Fruit fly (Drosophila melanogaster) whole organism, embryonic: ENCODE measurements around the gene dmGlut.

Experiments used
- Atf-2 ChIP-seq: fragments of 200-800 bp; sonication (Bioruptor generic); optimal IDR thresholded peaks from 2 replicates; lab custom pipeline; 2016; ENCODE audit warnings: missing biosample characterization, missing genetic modification characterization
- CG10209 ChIP-seq: fragments of 200-800 bp; sonication (Bioruptor generic); optimal IDR thresholded peaks from 3 replicates; lab custom pipeline; 2017; ENCODE audit warnings: missing biosample characterization, mild to moderate bottlenecking, missing genetic modification characterization, missing genetic modification reagents
- CG10543 ChIP-seq: fragments of 200-800 bp; sonication (Bioruptor generic); optimal IDR thresholded peaks from 3 replicates; lab custom pipeline; 2017; ENCODE audit warnings: missing biosample characterization, mild to moderate bottlenecking, missing genetic modification characterization, moderate library complexity
- CG11723 ChIP-seq: fragments of 200-800 bp; sonication (Bioruptor generic); optimal IDR thresholded peaks from 2 replicates; lab custom pipeline; 2017; ENCODE audit warnings: missing biosample characterization, mild to moderate bottlenecking, missing genetic modification characterization
- CG12236 ChIP-seq: fragments of 200-800 bp; sonication (Bioruptor generic); optimal IDR thresholded peaks from 2 replicates; lab custom pipeline; 2016; ENCODE audit warnings: missing biosample characterization, missing genetic modification characterization
- CG12659 ChIP-seq: fragments of 200-800 bp; sonication (Bioruptor generic); optimal IDR thresholded peaks from 3 replicates; lab custom pipeline; 2017; ENCODE audit warnings: mild to moderate bottlenecking, missing biosample characterization, missing genetic modification reagents, missing genetic modification characterization
- CG13123 ChIP-seq: fragments of 200-800 bp; sonication (Bioruptor generic); optimal IDR thresholded peaks from 2 replicates; lab custom pipeline; 2016; ENCODE audit warnings: missing biosample characterization, missing genetic modification characterization
- CG14441 ChIP-seq: fragments of 200-800 bp; sonication (Bioruptor generic); IDR thresholded peaks from 2 replicates; pipeline ENCODE4 v1.3.6; 2022; ENCODE audit warnings: missing biosample characterization, missing genetic modification characterization
- CG15011 ChIP-seq: fragments of 200-800 bp; sonication (Bioruptor generic); optimal IDR thresholded peaks from 3 replicates; lab custom pipeline; 2018; ENCODE audit warnings: missing biosample characterization, mild to moderate bottlenecking, missing genetic modification characterization
- CG1529 ChIP-seq: fragments of 200-800 bp; sonication (Bioruptor generic); optimal IDR thresholded peaks from 3 replicates; lab custom pipeline; 2018; ENCODE audit warnings: missing biosample characterization, missing genetic modification characterization
- CG17361 ChIP-seq: fragments of 200-800 bp; sonication (Bioruptor generic); IDR thresholded peaks from 3 replicates; pipeline ENCODE4 v1.3.6; 2022; ENCODE audit warnings: missing biosample characterization, missing genetic modification characterization
- CG17829 ChIP-seq: fragments of 200-800 bp; optimal IDR thresholded peaks from 2 replicates; lab custom pipeline; 2019; ENCODE audit warnings: missing biosample characterization, mild to moderate bottlenecking, missing genetic modification characterization, moderate library complexity
- CG2678 ChIP-seq: fragments of 200-800 bp; sonication (Bioruptor generic); optimal IDR thresholded peaks from 3 replicates; lab custom pipeline; 2019; ENCODE audit warnings: missing biosample characterization, mild to moderate bottlenecking, missing genetic modification characterization, moderate library complexity
- CG3995 ChIP-seq: fragments of 200-800 bp; sonication (Bioruptor generic); optimal IDR thresholded peaks from 3 replicates; lab custom pipeline; 2016; ENCODE audit warnings: missing biosample characterization, missing genetic modification characterization
- CG4424 ChIP-seq: fragments of 200-800 bp; sonication (Bioruptor generic); optimal IDR thresholded peaks from 3 replicates; lab custom pipeline; 2016; ENCODE audit warnings: missing biosample characterization, missing genetic modification characterization
- CG4707 ChIP-seq: fragments of 200-800 bp; sonication (Bioruptor generic); optimal IDR thresholded peaks from 2 replicates; lab custom pipeline; 2018; ENCODE audit warnings: missing biosample characterization, mild to moderate bottlenecking, missing genetic modification characterization, moderate library complexity
- CG5180 ChIP-seq: fragments of 200-800 bp; sonication (Bioruptor generic); optimal IDR thresholded peaks from 3 replicates; lab custom pipeline; 2017; ENCODE audit warnings: missing biosample characterization, missing genetic modification characterization, mild to moderate bottlenecking, moderate library complexity, missing genetic modification reagents
- CG8388 ChIP-seq: fragments of 200-800 bp; sonication (Bioruptor generic); optimal IDR thresholded peaks from 2 replicates; lab custom pipeline; 2019; ENCODE audit warnings: missing biosample characterization, mild to moderate bottlenecking, missing genetic modification characterization, moderate library complexity
- CG9932 ChIP-seq: fragments of 200-800 bp; sonication (Bioruptor generic); IDR thresholded peaks from 2 replicates; pipeline ENCODE4 v1.3.6; 2022; ENCODE audit warnings: missing biosample characterization, missing genetic modification characterization
- D ChIP-seq, 2 experiments: fragments of 200-800 bp in 1 of 2; fragments of >200 bp in 1 of 2; sonication (Bioruptor generic) in 1 of 2; optimal IDR thresholded peaks; 2 replicates in 1 of 2; 3 replicates in 1 of 2; lab custom pipeline; 2017; ENCODE audit warnings: mild to moderate bottlenecking in 1 of 2, missing biosample characterization in 1 of 2, missing genetic modification characterization in 1 of 2, missing genetic modification reagents in 1 of 2
- Doc3 ChIP-seq: fragments of 200-800 bp; sonication (Bioruptor generic); IDR thresholded peaks from 3 replicates; pipeline ENCODE4 v1.3.6; 2022; ENCODE audit warnings: missing biosample characterization, missing genetic modification characterization; ENCODE audit not compliant: partially characterized antibody
- Elba2 ChIP-seq: fragments of 200-800 bp; sonication (Bioruptor generic); optimal IDR thresholded peaks from 3 replicates; lab custom pipeline; 2016; ENCODE audit warnings: missing biosample characterization, missing genetic modification characterization
- Hey ChIP-seq: fragments of 200-800 bp; sonication (Bioruptor generic); optimal IDR thresholded peaks from 3 replicates; lab custom pipeline; 2018; ENCODE audit warnings: missing biosample characterization, mild to moderate bottlenecking, missing genetic modification characterization
- Med ChIP-seq: fragments of 200-800 bp; sonication (Bioruptor generic); peaks from one replicate; lab custom pipeline; 2016; ENCODE audit warnings: missing biosample characterization, missing genetic modification characterization, mild to moderate bottlenecking, inconsistent platforms, moderate library complexity
- PHDP ChIP-seq: fragments of 200-800 bp; sonication (Bioruptor generic); optimal IDR thresholded peaks from 3 replicates; lab custom pipeline; 2018; ENCODE audit warnings: missing biosample characterization, mild to moderate bottlenecking, missing genetic modification characterization, moderate library complexity
- Pdp1 ChIP-seq, 2 experiments: fragments of 200-800 bp; sonication (Bioruptor generic); optimal IDR thresholded peaks; 3 replicates each; lab custom pipeline; 2016; ENCODE audit warnings: missing biosample characterization in 2 of 2, missing genetic modification characterization in 2 of 2, mild to moderate bottlenecking in 1 of 2, moderate library complexity in 1 of 2
- Spps ChIP-seq: fragments of 200-800 bp; sonication (Bioruptor generic); optimal IDR thresholded peaks from 2 replicates; lab custom pipeline; 2018; ENCODE audit warnings: missing biosample characterization, mild to moderate bottlenecking, missing genetic modification characterization
- TFAM ChIP-seq: fragments of 200-800 bp; sonication (Bioruptor generic); optimal IDR thresholded peaks from 2 replicates; lab custom pipeline; 2017; ENCODE audit warnings: missing biosample characterization, missing genetic modification characterization, inconsistent platforms
- Xbp1 ChIP-seq: fragments of 200-800 bp; sonication (Bioruptor generic); optimal IDR thresholded peaks from 3 replicates; lab custom pipeline; 2016; ENCODE audit warnings: missing biosample characterization, mild to moderate bottlenecking, missing genetic modification characterization
- abd-A ChIP-seq: fragments of 200-800 bp; sonication (Bioruptor generic); optimal IDR thresholded peaks from 3 replicates; lab custom pipeline; 2019; ENCODE audit warnings: missing biosample characterization, mild to moderate bottlenecking, missing genetic modification characterization, moderate library complexity
- aop ChIP-seq: fragments of 200-800 bp; sonication (Bioruptor generic); IDR thresholded peaks from 2 replicates; pipeline ENCODE4 v1.3.6; 2022; ENCODE audit warnings: missing biosample characterization, missing genetic modification characterization
- chinmo ChIP-seq: fragments of 200-800 bp; sonication (Bioruptor generic); IDR thresholded peaks from 4 replicates; pipeline ENCODE4 v1.3.6; 2022; ENCODE audit warnings: missing biosample characterization, missing genetic modification characterization; ENCODE audit not compliant: partially characterized antibody
- ci ChIP-seq: fragments of 200-800 bp; sonication (Bioruptor generic); IDR thresholded peaks from 3 replicates; pipeline ENCODE4 v1.3.6; 2022; ENCODE audit warnings: missing biosample characterization, missing genetic modification characterization
- dmrt11E ChIP-seq: fragments of 200-800 bp; sonication (Bioruptor generic); optimal IDR thresholded peaks from 3 replicates; lab custom pipeline; 2018; ENCODE audit warnings: missing biosample characterization, mild to moderate bottlenecking, missing genetic modification characterization, moderate library complexity
- dpn ChIP-seq, 2 experiments: fragments of 200-800 bp; sonication (Bioruptor generic); optimal IDR thresholded peaks; 3 replicates each; lab custom pipeline; 2016; ENCODE audit warnings: missing biosample characterization in 2 of 2, missing genetic modification characterization in 2 of 2
- ewg ChIP-seq: fragments of 200-800 bp; sonication (Bioruptor generic); optimal IDR thresholded peaks from 3 replicates; lab custom pipeline; 2017; ENCODE audit warnings: mild to moderate bottlenecking, missing biosample characterization, missing genetic modification reagents, missing genetic modification characterization
- grau ChIP-seq: fragments of 200-800 bp; optimal IDR thresholded peaks from 3 replicates; lab custom pipeline; 2019; ENCODE audit warnings: missing biosample characterization, mild to moderate bottlenecking, missing genetic modification characterization, moderate library complexity
- lola ChIP-seq, 3 experiments: fragments of >200 bp in 2 of 3; fragments of 200-800 bp in 1 of 3; sonication (Bioruptor generic) in 1 of 3; optimal IDR thresholded peaks; 2 replicates each; lab custom pipeline; 2017 to 2019; ENCODE audit warnings: missing biosample characterization in 3 of 3, missing genetic modification characterization in 3 of 3, mild to moderate bottlenecking in 1 of 3, moderate library complexity in 1 of 3
- mam ChIP-seq: fragments of 200-800 bp; sonication (Bioruptor generic); optimal IDR thresholded peaks from 3 replicates; lab custom pipeline; 2016; ENCODE audit warnings: missing biosample characterization, missing genetic modification characterization
- mirr ChIP-seq: fragments of 200-800 bp; sonication (Bioruptor generic); optimal IDR thresholded peaks from 3 replicates; lab custom pipeline; 2018; ENCODE audit warnings: missing biosample characterization, mild to moderate bottlenecking, missing genetic modification characterization
- pzg ChIP-seq: fragments of 200-800 bp; sonication (Bioruptor generic); optimal IDR thresholded peaks from 3 replicates; lab custom pipeline; 2018; ENCODE audit warnings: missing biosample characterization, mild to moderate bottlenecking, missing genetic modification characterization, moderate library complexity
- schlank ChIP-seq: fragments of 200-800 bp; sonication (Bioruptor generic); optimal IDR thresholded peaks from 2 replicates; lab custom pipeline; 2018; ENCODE audit warnings: missing biosample characterization, mild to moderate bottlenecking, missing genetic modification characterization
- slp2 ChIP-seq: fragments of 200-800 bp; sonication (Bioruptor generic); optimal IDR thresholded peaks from 2 replicates; lab custom pipeline; 2016; ENCODE audit warnings: missing biosample characterization, missing genetic modification characterization
- tap ChIP-seq: fragments of 200-800 bp; optimal IDR thresholded peaks from 3 replicates; lab custom pipeline; 2019; ENCODE audit warnings: missing biosample characterization, mild to moderate bottlenecking, missing genetic modification characterization, moderate library complexity
- tna ChIP-seq: fragments of 200-800 bp; sonication (Bioruptor generic); IDR thresholded peaks from 2 replicates; pipeline ENCODE4 v1.3.6; 2022; ENCODE audit warnings: missing biosample characterization, missing genetic modification characterization; ENCODE audit not compliant: partially characterized antibody
- vvl ChIP-seq: fragments of 200-800 bp; sonication (Bioruptor generic); IDR thresholded peaks from 2 replicates; pipeline ENCODE4 v1.3.6; 2022; ENCODE audit warnings: missing biosample characterization, missing genetic modification characterization
- zen ChIP-seq: fragments of 200-800 bp; sonication (Bioruptor generic); optimal IDR thresholded peaks from 3 replicates; lab custom pipeline; 2018; ENCODE audit warnings: missing biosample characterization, mild to moderate bottlenecking, missing genetic modification characterization, moderate library complexity

dmGlut gene

dm6 chr2L:12010877-12011666 lies 16.2 kb upstream of the dmGlut start (continued):
- peak; percentile 89 for TF ChIP-seq CG11723 (GFP tag; lab: Kevin White, UChicago)
- peak; percentile 91 for TF ChIP-seq CG10209 (GFP tag; lab: Kevin White, UChicago)
- TF ChIP-seq CG13123 (GFP tag; lab: Kevin White, UChicago): peak; percentile 85
- TF ChIP-seq Doc3 (GFP tag; lab: Robert Waterston, UW): no peak
- TF ChIP-seq CG17829 (tag; lab: Kevin White, UChicago): peak; percentile 91
- TF ChIP-seq ci (GFP tag; lab: Robert Waterston, UW): no peak
- peak; percentile 80 for TF ChIP-seq CG8388 (GFP tag; lab: Kevin White, UChicago)
- peak; percentile 95 for TF ChIP-seq grau
- no peak for TF ChIP-seq CG9932
- TF ChIP-seq Med (GFP tag; lab: Kevin White, UChicago): peak; percentile 59
- peak; percentile 100 for TF ChIP-seq abd-A (tag; lab: Kevin White, UChicago)
- TF ChIP-seq CG1529 (GFP tag; lab: Kevin White, UChicago): peak; percentile 77
- TF ChIP-seq aop (GFP tag; lab: Robert Waterston, UW): no peak
- TF ChIP-seq tna (GFP tag; lab: Robert Waterston, UW): no peak
- TF ChIP-seq dmrt11E: peak; percentile 90
- peak; percentile 48 to 77 for TF ChIP-seq Pdp1 (GFP tag; optimal IDR thresholded peaks at IDR 0.05; lab: Kevin White, UChicago)
- TF ChIP-seq mam: peak; percentile 81
- TF ChIP-seq ewg (GFP tag; lab: Kevin White, UChicago): peak; percentile 80
- TF ChIP-seq dpn (GFP tag; optimal IDR thresholded peaks at IDR 0.05; lab: Kevin White, UChicago): peak; percentile 82 to 91
- TF ChIP-seq PHDP (tag; lab: Kevin White, UChicago): peak; percentile 93
- TF ChIP-seq CG4707 (GFP tag; lab: Kevin White, UChicago): no peak
- peak; percentile 89 for TF ChIP-seq CG4424 (GFP tag; lab: Kevin White, UChicago)
- TF ChIP-seq Atf-2: peak; percentile 47
- TF ChIP-seq CG3995 (GFP tag; lab: Kevin White, UChicago): peak; percentile 73
- TF ChIP-seq Xbp1 (GFP tag; lab: Kevin White, UChicago): peak; percentile 91
- peak; percentile 73 for TF ChIP-seq slp2 (GFP tag; lab: Kevin White, UChicago)
- peak; percentile 91 for TF ChIP-seq CG15011 (GFP tag; lab: Kevin White, UChicago)
- TF ChIP-seq vvl: no peak
- no peak for TF ChIP-seq D (optimal IDR thresholded peaks at IDR 0.05; lab: Kevin White, UChicago)
- peak; percentile 78 for TF ChIP-seq D (GFP tag; optimal IDR thresholded peaks at IDR 0.05; lab: Kevin White, UChicago)
- no peak for TF ChIP-seq CG17361
- TF ChIP-seq mirr (GFP tag; lab: Kevin White, UChicago): peak; percentile 91
- TF ChIP-seq schlank (tag; lab: Kevin White, UChicago): peak; percentile 89
- peak; percentile 66 for TF ChIP-seq Hey
- TF ChIP-seq CG12659 (GFP tag; lab: Kevin White, UChicago): peak; percentile 95
- TF ChIP-seq CG14441: no peak
- TF ChIP-seq tap (tag; lab: Kevin White, UChicago): peak; percentile 83
- peak in 1 of 3 experiments; percentile 92 for TF ChIP-seq lola (GFP tag; optimal IDR thresholded peaks at IDR 0.05; lab: Kevin White, UChicago)
- TF ChIP-seq pzg (GFP tag; lab: Kevin White, UChicago): peak; percentile 6
- TF ChIP-seq CG10543 (GFP tag; lab: Kevin White, UChicago): peak; percentile 93
- no peak for TF ChIP-seq Elba2
- TF ChIP-seq CG2678 (tag; lab: Kevin White, UChicago): peak; percentile 97
- TF ChIP-seq chinmo: no peak
- peak; percentile 92 for TF ChIP-seq zen (tag; lab: Kevin White, UChicago)
- peak; percentile 81 for TF ChIP-seq Spps (tag; lab: Kevin White, UChicago)
- peak; percentile 58 for TF ChIP-seq CG12236 (GFP tag; lab: Kevin White, UChicago)
- TF ChIP-seq TFAM (GFP tag; lab: Kevin White, UChicago): peak; percentile 8
- TF ChIP-seq CG5180 (GFP tag; lab: Kevin White, UChicago): peak; percentile 84
